Fruit fly (Drosophila melanogaster) whole organism, embryonic: Measurements from ENCODE around the gene CG32483.

Experiments used
- B-H2 ChIP-seq: fragments of 200-800 bp; sonication (Bioruptor generic); optimal IDR thresholded peaks from 2 replicates; lab custom pipeline; 2018; ENCODE audit warnings: missing biosample characterization, mild to moderate bottlenecking, missing genetic modification characterization
- CG10462 ChIP-seq: fragments of 200-800 bp; sonication (Bioruptor generic); optimal IDR thresholded peaks from 2 replicates; lab custom pipeline; 2016; ENCODE audit warnings: missing biosample characterization, missing genetic modification characterization
- CG11085 ChIP-seq: fragments of 200-800 bp; sonication (Bioruptor generic); IDR thresholded peaks from 2 replicates; pipeline ENCODE4 v1.3.6; 2022; ENCODE audit warnings: missing biosample characterization, missing genetic modification characterization
- CG12071 ChIP-seq: fragments of 200-800 bp; sonication (Bioruptor generic); optimal IDR thresholded peaks from 3 replicates; lab custom pipeline; 2018; ENCODE audit warnings: missing biosample characterization, mild to moderate bottlenecking, missing genetic modification characterization
- CG14014 ChIP-seq: fragments of 200-800 bp; sonication (Bioruptor generic); IDR thresholded peaks from 2 replicates; pipeline ENCODE4 v1.3.6; 2022; ENCODE audit warnings: missing biosample characterization, missing genetic modification characterization
- CG14860 ChIP-seq: fragments of 200-800 bp; sonication (Bioruptor generic); IDR thresholded peaks from 3 replicates; pipeline ENCODE4 v1.3.6; 2022; ENCODE audit warnings: missing biosample characterization, missing genetic modification characterization; ENCODE audit not compliant: partially characterized antibody
- CG17186 ChIP-seq: fragments of 200-800 bp; sonication (Bioruptor generic); optimal IDR thresholded peaks from 3 replicates; lab custom pipeline; 2017; ENCODE audit warnings: missing biosample characterization, missing genetic modification reagents, missing genetic modification characterization
- CG17328 ChIP-seq: fragments of 200-800 bp; sonication (Bioruptor generic); IDR thresholded peaks from 2 replicates; pipeline ENCODE4 v1.3.6; 2022; ENCODE audit warnings: missing biosample characterization, missing genetic modification characterization
- CG18619 ChIP-seq: fragments of 200-800 bp; sonication (Bioruptor generic); optimal IDR thresholded peaks from 3 replicates; lab custom pipeline; 2017; ENCODE audit warnings: missing biosample characterization, mild to moderate bottlenecking, missing genetic modification characterization
- CG31224 ChIP-seq: fragments of 200-800 bp; sonication (Bioruptor generic); IDR thresholded peaks from 2 replicates; pipeline ENCODE4 v1.3.6; 2022; ENCODE audit warnings: missing biosample characterization, missing genetic modification characterization
- CG34224 ChIP-seq: fragments of 200-800 bp; sonication (Bioruptor generic); IDR thresholded peaks from 3 replicates; pipeline ENCODE4 v1.3.6; 2022; ENCODE audit warnings: missing biosample characterization, missing genetic modification characterization; ENCODE audit not compliant: partially characterized antibody
- CG4282 ChIP-seq: fragments of 200-800 bp; sonication (Bioruptor generic); optimal IDR thresholded peaks from 2 replicates; lab custom pipeline; 2016; ENCODE audit warnings: missing biosample characterization, missing genetic modification characterization
- CG4404 ChIP-seq: fragments of 200-800 bp; sonication (Bioruptor generic); IDR thresholded peaks from 2 replicates; pipeline ENCODE4 v1.3.6; 2022; ENCODE audit warnings: missing biosample characterization, missing genetic modification characterization
- CG4617 ChIP-seq: fragments of 200-800 bp; sonication (Bioruptor generic); optimal IDR thresholded peaks from 3 replicates; lab custom pipeline; 2016; ENCODE audit warnings: missing biosample characterization, missing genetic modification characterization, borderline replicate concordance
- CG4730 ChIP-seq: fragments of 200-800 bp; sonication (Bioruptor generic); IDR thresholded peaks from 2 replicates; pipeline ENCODE4 v1.3.6; 2022; ENCODE audit warnings: missing biosample characterization, missing genetic modification characterization
- CG6765 ChIP-seq: fragments of 200-800 bp; sonication (Bioruptor generic); optimal IDR thresholded peaks from 3 replicates; lab custom pipeline; 2017; ENCODE audit warnings: missing biosample characterization, mild to moderate bottlenecking, missing genetic modification characterization
- CG6813 ChIP-seq: fragments of 200-800 bp; sonication (Bioruptor generic); optimal IDR thresholded peaks from 2 replicates; lab custom pipeline; 2017; ENCODE audit warnings: missing biosample characterization, missing genetic modification characterization, mild to moderate bottlenecking, moderate library complexity, missing genetic modification reagents
- CG7357 ChIP-seq: fragments of 200-800 bp; sonication (Bioruptor generic); IDR thresholded peaks from 3 replicates; pipeline ENCODE4 v1.3.6; 2022; ENCODE audit warnings: missing biosample characterization, missing genetic modification characterization
- CG8290 ChIP-seq, 3 experiments: fragments of 200-800 bp; sonication (Bioruptor generic); optimal IDR thresholded peaks; 2 replicates each; lab custom pipeline; 2016 to 2019; ENCODE audit warnings: missing biosample characterization in 3 of 3, missing genetic modification characterization in 3 of 3, mild to moderate bottlenecking in 2 of 3, moderate library complexity in 1 of 3
- CG9797 ChIP-seq: fragments of 200-800 bp; sonication (Bioruptor generic); optimal IDR thresholded peaks from 3 replicates; lab custom pipeline; 2018; ENCODE audit warnings: missing biosample characterization, mild to moderate bottlenecking, missing genetic modification characterization
- CkIIα-i1 ChIP-seq: fragments of 200-800 bp; sonication (Bioruptor generic); IDR thresholded peaks from 2 replicates; pipeline ENCODE4 v1.3.6; 2022; ENCODE audit warnings: missing biosample characterization, missing genetic modification characterization
- D19A ChIP-seq: fragments of 200-800 bp; optimal IDR thresholded peaks from 3 replicates; lab custom pipeline; 2019; ENCODE audit warnings: missing biosample characterization, mild to moderate bottlenecking, missing genetic modification characterization, moderate library complexity
- Dfd ChIP-seq, 2 experiments: fragments of >200 bp; optimal IDR thresholded peaks; 2 replicates each; lab custom pipeline; 2017; ENCODE audit warnings: missing biosample characterization in 2 of 2, missing genetic modification characterization in 2 of 2
- Doc2 ChIP-seq: fragments of 200-800 bp; sonication (Bioruptor generic); IDR thresholded peaks from 2 replicates; pipeline ENCODE4 v1.3.6; 2022; ENCODE audit warnings: missing biosample characterization, missing genetic modification characterization
- Hr39 ChIP-seq: fragments of >200 bp; optimal IDR thresholded peaks from 2 replicates; lab custom pipeline; 2017
- Hr78 ChIP-seq, 2 experiments: fragments of 200-800 bp in 1 of 2; fragments of >200 bp in 1 of 2; sonication (Bioruptor generic) in 1 of 2; optimal IDR thresholded peaks; 2 replicates each; lab custom pipeline; 2017 to 2019; ENCODE audit warnings: missing biosample characterization in 2 of 2, missing genetic modification characterization in 2 of 2, mild to moderate bottlenecking in 1 of 2, moderate library complexity in 1 of 2
- Kr ChIP-seq: fragments of 200-800 bp; sonication (Bioruptor generic); optimal IDR thresholded peaks from 2 replicates; lab custom pipeline; 2017; ENCODE audit warnings: missing biosample characterization, mild to moderate bottlenecking, missing genetic modification characterization
- MESR4 ChIP-seq: fragments of 200-800 bp; sonication (Bioruptor generic); optimal IDR thresholded peaks from 2 replicates; lab custom pipeline; 2018; ENCODE audit warnings: missing biosample characterization, mild to moderate bottlenecking, missing genetic modification characterization, moderate library complexity
- Mad ChIP-seq: fragments of 200-800 bp; sonication (Bioruptor generic); optimal IDR thresholded peaks from 2 replicates; lab custom pipeline; 2016; ENCODE audit warnings: missing biosample characterization, missing genetic modification characterization
- Opbp ChIP-seq: fragments of 200-800 bp; sonication (Bioruptor generic); IDR thresholded peaks from 3 replicates; pipeline ENCODE4 v1.3.6; 2022; ENCODE audit warnings: missing biosample characterization, missing genetic modification characterization; ENCODE audit not compliant: partially characterized antibody
- Usf ChIP-seq: fragments of 200-800 bp; sonication (Bioruptor generic); optimal IDR thresholded peaks from 2 replicates; lab custom pipeline; 2017; ENCODE audit warnings: missing genotype, missing biosample characterization, missing genetic modification characterization
- Xrp1 ChIP-seq: fragments of 200-800 bp; sonication (Bioruptor generic); IDR thresholded peaks from 2 replicates; pipeline ENCODE4 v1.3.6; 2022; ENCODE audit warnings: missing biosample characterization, missing genetic modification characterization
- al ChIP-seq: fragments of 200-800 bp; sonication (Bioruptor generic); IDR thresholded peaks from 2 replicates; pipeline ENCODE4 v1.3.6; 2022; ENCODE audit warnings: missing biosample characterization, missing genetic modification characterization
- bowl ChIP-seq: fragments of 200-800 bp; sonication (Bioruptor generic); IDR thresholded peaks from 2 replicates; pipeline ENCODE4 v1.3.6; 2022; ENCODE audit warnings: missing biosample characterization, missing genetic modification characterization
- bsh ChIP-seq, 2 experiments: fragments of 200-800 bp; sonication (Bioruptor generic); optimal IDR thresholded peaks; 2 replicates each; lab custom pipeline; 2017 to 2018; ENCODE audit warnings: mild to moderate bottlenecking in 2 of 2, missing biosample characterization in 2 of 2, missing genetic modification characterization in 2 of 2, moderate library complexity in 1 of 2
- croc ChIP-seq: fragments of 200-800 bp; sonication (Bioruptor generic); conservative IDR thresholded peaks from 3 replicates; pipeline ENCODE4 v1.3.6; 2022; ENCODE audit warnings: missing biosample characterization, missing genetic modification characterization
- crp ChIP-seq, 2 experiments: fragments of 200-800 bp; sonication (Bioruptor generic); optimal IDR thresholded peaks; 2 replicates in 1 of 2; 3 replicates in 1 of 2; lab custom pipeline; 2017; ENCODE audit warnings: missing biosample characterization in 2 of 2, missing genetic modification characterization in 2 of 2, mild to moderate bottlenecking in 1 of 2, moderate library complexity in 1 of 2
- oc ChIP-seq: fragments of 200-800 bp; sonication (Bioruptor generic); optimal IDR thresholded peaks from 2 replicates; lab custom pipeline; 2018; ENCODE audit warnings: missing biosample characterization, mild to moderate bottlenecking, missing genetic modification characterization, moderate library complexity
- pan ChIP-seq, 4 experiments: fragments of >200 bp in 3 of 4; fragments of 200-800 bp in 1 of 4; sonication (Bioruptor generic) in 1 of 4; optimal IDR thresholded peaks in 3 of 4; IDR thresholded peaks in 1 of 4; 2 replicates each; pipeline versions ENCODE4 v1.3.6 to Lab custom; 2017 to 2022; ENCODE audit warnings: missing biosample characterization in 2 of 4, missing genetic modification characterization in 2 of 4, mixed read lengths in 1 of 4
- pzg ChIP-seq: fragments of 200-800 bp; sonication (Bioruptor generic); optimal IDR thresholded peaks from 3 replicates; lab custom pipeline; 2018; ENCODE audit warnings: missing biosample characterization, mild to moderate bottlenecking, missing genetic modification characterization, moderate library complexity
- repo ChIP-seq: fragments of 200-800 bp; sonication (Bioruptor generic); optimal IDR thresholded peaks from 2 replicates; lab custom pipeline; 2016; ENCODE audit warnings: missing biosample characterization, missing genetic modification characterization
- sens ChIP-seq: fragments of 200-800 bp; sonication (Bioruptor generic); peaks from one replicate; lab custom pipeline; 2016; ENCODE audit warnings: missing biosample characterization, missing genetic modification characterization
- slou ChIP-seq: fragments of 200-800 bp; sonication (Bioruptor generic); optimal IDR thresholded peaks from 3 replicates; lab custom pipeline; 2016; ENCODE audit warnings: missing biosample characterization, missing genetic modification characterization
- tio ChIP-seq: fragments of 200-800 bp; sonication (Bioruptor generic); optimal IDR thresholded peaks from 2 replicates; lab custom pipeline; 2017; ENCODE audit warnings: missing biosample characterization, missing genetic modification characterization, inconsistent platforms
- tna ChIP-seq: fragments of 200-800 bp; sonication (Bioruptor generic); IDR thresholded peaks from 2 replicates; pipeline ENCODE4 v1.3.6; 2022; ENCODE audit warnings: missing biosample characterization, missing genetic modification characterization; ENCODE audit not compliant: partially characterized antibody
- z ChIP-seq: fragments of 200-800 bp; sonication (Bioruptor generic); IDR thresholded peaks from 3 replicates; pipeline ENCODE4 v1.3.6; 2022; ENCODE audit warnings: missing biosample characterization, missing genetic modification characterization
- zen2 ChIP-seq: fragments of 200-800 bp; sonication (Bioruptor generic); IDR thresholded peaks from 3 replicates; pipeline ENCODE4 v1.3.6; 2022; ENCODE audit warnings: missing biosample characterization, missing genetic modification characterization; ENCODE audit not compliant: partially characterized antibody

The CG32483 gene

dm6 chr3L:724518-725341, 34.8 kb upstream of the CG32483 start (continued):
- TF ChIP-seq MESR4 (peak; percentile 42), CG4404 (peak; percentile 95), CG7357 (peak; percentile 80), sens (peak; percentile 100), pan (optimal IDR thresholded peaks at IDR 0.05; lab: Kevin White, UChicago) (no peak), pan (GFP tag; optimal IDR thresholded peaks at IDR 0.05 in 1 of 2, IDR thresholded peaks at IDR 0.05 in 1 of 2) (peak in 1 of 2 experiments; percentile 91), tna (GFP tag; lab: Robert Waterston, UW) (no peak), pzg (GFP tag; lab: Kevin White, UChicago) (no peak), CG4282 (GFP tag; lab: Kevin White, UChicago) (peak; percentile 90), CG34224 (GFP tag; lab: Robert Waterston, UW) (no peak), CG14860 (GFP tag; lab: Robert Waterston, UW) (0 out of 3 replicates have a peak, but pooled peaks have one; percentile 39), Opbp (peak; percentile 26; the same call in 1 of the 3 replicates), CG17328 (GFP tag; lab: Robert Waterston, UW) (peak; percentile 97), Doc2 (peak; percentile 52; the same call in 1 of the 2 replicates), CG8290 (GFP tag; optimal IDR thresholded peaks at IDR 0.05; lab: Kevin White, UChicago) (peak; percentile 98), CG8290 (tag; optimal IDR thresholded peaks at IDR 0.05; lab: Kevin White, UChicago) (peak; percentile 49 to 90), repo (GFP tag; lab: Kevin White, UChicago) (peak; percentile 90), tio (GFP tag; lab: Kevin White, UChicago) (peak; percentile 92), crp (GFP tag; optimal IDR thresholded peaks at IDR 0.05; lab: Kevin White, UChicago) (peak in 1 of 2 experiments; percentile 55), CG12071 (GFP tag; lab: Kevin White, UChicago) (peak; percentile 68), slou (peak; percentile 88), Kr (GFP tag; lab: Kevin White, UChicago) (peak; percentile 97), B-H2 (GFP tag; lab: Kevin White, UChicago) (no peak), CG6765 (GFP tag; lab: Kevin White, UChicago) (peak; percentile 36), CG6813 (peak; percentile 93), bowl (GFP tag; lab: Robert Waterston, UW) (peak; percentile 81), Hr39 (lab: Kevin White, UChicago) (no peak), Hr78 (GFP tag; optimal IDR thresholded peaks at IDR 0.05; lab: Kevin White, UChicago) (peak in 1 of 2 experiments; percentile 83), CG18619 (GFP tag; lab: Kevin White, UChicago) (peak; percentile 86), CG11085 (GFP tag; lab: Robert Waterston, UW) (peak; percentile 77), bsh (GFP tag; optimal IDR thresholded peaks at IDR 0.05; lab: Kevin White, UChicago) (peak; percentile 82 to 98), oc (tag; lab: Kevin White, UChicago) (peak; percentile 88), CG4617 (GFP tag; lab: Kevin White, UChicago) (peak; percentile 72), Xrp1 (peak; percentile 99), croc (GFP tag; lab: Robert Waterston, UW) (peak; percentile 96), Dfd (GFP tag; optimal IDR thresholded peaks at IDR 0.05; lab: Kevin White, UChicago) (no peak), CG17186 (GFP tag; lab: Kevin White, UChicago) (peak; percentile 83), Mad (GFP tag; lab: Kevin White, UChicago) (peak; percentile 91), al (GFP tag; lab: Robert Waterston, UW) (peak; percentile 40; the same call in 1 of the 2 replicates), zen2 (no peak), Usf (GFP tag; lab: Kevin White, UChicago) (peak; percentile 79), CG9797 (GFP tag; lab: Kevin White, UChicago) (peak; percentile 56), CkIIα-i1 (GFP tag; lab: Robert Waterston, UW) (peak; percentile 45; the same call in 1 of the 2 replicates), CG14014 (peak; percentile 87), CG4730 (peak; percentile 83), CG31224 (GFP tag; lab: Robert Waterston, UW) (peak; percentile 79), z (GFP tag; lab: Robert Waterston, UW) (peak; percentile 71), D19A (tag; lab: Kevin White, UChicago) (peak; percentile 93), CG10462 (GFP tag; lab: Kevin White, UChicago) (peak; percentile 94)
